Worm (Caenorhabditis elegans) whole organism, young adult: ENCODE measurements around the gene ubc-17.

Experiments used
- C17E4.6 ChIP-seq: fragments of 200-800 bp; sonication (Bioruptor generic); IDR thresholded peaks from 2 replicates; pipeline ENCODE4 v1.3.6; 2022; ENCODE audit warnings: missing genetic modification reagents, missing genetic modification characterization, missing compliant biosample characterization
- F49E8.2 ChIP-seq: sonication (generic microtip); optimal IDR thresholded peaks from 3 replicates; lab custom pipeline; 2017; ENCODE audit warnings: missing genetic modification characterization, mild to moderate bottlenecking, missing compliant biosample characterization, antibody characterized with exemption, moderate library complexity; ENCODE audit not compliant: insufficient read depth
- attf-5 ChIP-seq: fragments of 200-800 bp; sonication (Bioruptor generic); optimal IDR thresholded peaks from 2 replicates; lab custom pipeline; 2018; ENCODE audit warnings: mild to moderate bottlenecking, missing genetic modification characterization, missing compliant biosample characterization
- dox-1 ChIP-seq: fragments of 200-800 bp; sonication (Bioruptor generic); IDR thresholded peaks from 2 replicates; pipeline ENCODE4 v1.3.6; 2022; ENCODE audit warnings: missing genetic modification reagents, missing genetic modification characterization, missing compliant biosample characterization
- hsf-1 ChIP-seq: fragments of 200-800 bp; sonication (Bioruptor generic); IDR thresholded peaks from 2 replicates; pipeline ENCODE4 v1.3.6; 2022; ENCODE audit warnings: missing genetic modification reagents, missing genetic modification characterization, missing compliant biosample characterization
- lag-1 ChIP-seq: fragments of 200-800 bp; sonication (Bioruptor generic); IDR thresholded peaks from 2 replicates; pipeline ENCODE4 v1.3.6; 2022; ENCODE audit warnings: missing genetic modification reagents, missing genetic modification characterization, missing compliant biosample characterization
- unc-62 ChIP-seq: fragments of 150-350 bp; optimal IDR thresholded peaks from 2 replicates; lab custom pipeline; 2014; ENCODE audit warnings: missing biosample characterization, missing genetic modification reagents, missing genetic modification characterization
- xnd-1 ChIP-seq: sonication (generic microtip); optimal IDR thresholded peaks from 2 replicates; lab custom pipeline; 2016; ENCODE audit warnings: missing genotype, missing genetic modification reagents, missing genetic modification characterization, missing compliant biosample characterization

ce11 chrX:7033716-7034270 lies 16.6 kb upstream of the ubc-17 start:
- TF ChIP-seq C17E4.6 (GFP tag; lab: Robert Waterston, UW): no peak
- no peak for TF ChIP-seq xnd-1 (tag; lab: Kevin White, UChicago)
- TF ChIP-seq unc-62 (GFP tag; lab: Kevin White, UChicago): no peak
- TF ChIP-seq attf-5 (GFP tag; lab: Kevin White, UChicago): no peak
- no peak for TF ChIP-seq hsf-1 (GFP tag; lab: Robert Waterston, UW)
- TF ChIP-seq lag-1 (GFP tag; lab: Robert Waterston, UW): no peak
- TF ChIP-seq F49E8.2 (tag; lab: Kevin White, UChicago): no peak
- TF ChIP-seq dox-1 (GFP tag; lab: Robert Waterston, UW): no peak
